Fruit fly (Drosophila melanogaster) whole organism, adult: Measurements from ENCODE around the gene Traf6.

Experiments
- CG14711 ChIP-seq: fragments of 200-800 bp; sonication (Bioruptor generic); optimal IDR thresholded peaks from 2 replicates; lab custom pipeline; 2018; ENCODE audit warnings: missing biosample characterization, mild to moderate bottlenecking, missing genetic modification characterization, moderate library complexity
- CG1620 ChIP-seq: fragments of 200-800 bp; sonication (Bioruptor generic); optimal IDR thresholded peaks from 2 replicates; lab custom pipeline; 2016; ENCODE audit warnings: missing biosample characterization, missing genetic modification characterization
- CG5204 ChIP-seq: fragments of 200-800 bp; sonication (Bioruptor generic); optimal IDR thresholded peaks from 2 replicates; lab custom pipeline; 2016; ENCODE audit warnings: missing biosample characterization, missing genetic modification characterization
- Clk ChIP-seq: fragments of 200-800 bp; sonication (Bioruptor generic); optimal IDR thresholded peaks from 2 replicates; lab custom pipeline; 2017; ENCODE audit warnings: missing biosample characterization, missing genetic modification characterization
- Hr96 ChIP-seq: fragments of 200-800 bp; sonication (Bioruptor generic); optimal IDR thresholded peaks from 2 replicates; lab custom pipeline; 2016; ENCODE audit warnings: missing biosample characterization, missing genetic modification characterization
- Mnt ChIP-seq: fragments of 200-800 bp; sonication (Bioruptor generic); optimal IDR thresholded peaks from 2 replicates; lab custom pipeline; 2016; ENCODE audit warnings: missing biosample characterization, mild to moderate bottlenecking, missing genetic modification characterization
- bab1 ChIP-seq: fragments of 200-800 bp; sonication (Bioruptor generic); optimal IDR thresholded peaks from 3 replicates; lab custom pipeline; 2019; ENCODE audit warnings: missing biosample characterization, mild to moderate bottlenecking, missing genetic modification characterization, moderate library complexity
- pad ChIP-seq: fragments of 200-800 bp; sonication (Bioruptor generic); optimal IDR thresholded peaks from 3 replicates; lab custom pipeline; 2017; ENCODE audit warnings: missing biosample characterization, missing genetic modification characterization, mild to moderate bottlenecking, moderate library complexity, missing genetic modification reagents
- tj ChIP-seq: fragments of 200-800 bp; sonication (Bioruptor generic); optimal IDR thresholded peaks from 3 replicates; lab custom pipeline; 2017; ENCODE audit warnings: missing biosample characterization, mild to moderate bottlenecking, missing genetic modification characterization, moderate library complexity

DNA sequence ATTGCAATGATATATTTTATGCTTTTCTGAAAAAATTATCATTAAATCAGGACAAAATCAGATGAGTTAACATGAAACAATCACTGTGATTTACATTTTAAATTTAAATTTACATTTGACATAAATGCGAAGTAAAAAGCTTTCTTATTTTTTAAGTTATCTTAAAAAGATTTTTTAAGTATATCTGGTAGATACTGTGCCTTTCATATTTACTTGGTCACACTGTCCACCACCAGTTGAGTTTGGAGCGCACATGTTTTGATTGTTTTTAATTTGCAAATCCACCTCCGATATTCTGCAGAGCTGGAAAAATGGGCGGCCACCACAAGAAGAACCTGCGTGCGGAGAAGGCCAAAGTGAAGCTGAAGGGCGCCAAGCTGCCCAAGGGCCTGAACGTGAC, 40.4 kb downstream of the Traf6 start, which contains the start of gene CG1575:
- no peak for TF ChIP-seq CG1620
- peak; percentile 84 for TF ChIP-seq Mnt
- TF ChIP-seq pad: no peak
- no peak for TF ChIP-seq bab1 (GFP tag; lab: Kevin White, UChicago)
- TF ChIP-seq Clk (GFP tag; lab: Kevin White, UChicago): no peak
- no peak for TF ChIP-seq CG14711 (tag; lab: Kevin White, UChicago)
- TF ChIP-seq Hr96: no peak
- TF ChIP-seq tj: no peak
- TF ChIP-seq CG5204 (GFP tag; lab: Kevin White, UChicago): no peak
